Worm (Caenorhabditis elegans) whole organism, midembryonic: ENCODE measurements around the gene B0457.2.

ENCODE experiments used
- T22C8.4 ChIP-seq: fragments of 200-800 bp; sonication (Bioruptor generic); IDR thresholded peaks from 2 replicates; pipeline ENCODE4 v1.3.6; 2022; ENCODE audit warnings: missing genetic modification characterization, missing compliant biosample characterization
- cog-1 ChIP-seq: sonication (generic microtip); optimal IDR thresholded peaks from 2 replicates; lab custom pipeline; 2016; ENCODE audit warnings: missing genetic modification characterization, missing compliant biosample characterization
- flt-1 ChIP-seq: fragments of 200-800 bp; sonication (Bioruptor generic); IDR thresholded peaks from 2 replicates; pipeline ENCODE4 v1.3.6; 2022; ENCODE audit warnings: missing genetic modification characterization, missing compliant biosample characterization
- klf-2 ChIP-seq: fragments of 200-800 bp; sonication (Bioruptor generic); conservative IDR thresholded peaks from 2 replicates; pipeline ENCODE4 v1.3.6; 2022; ENCODE audit warnings: missing genetic modification reagents, missing genetic modification characterization, missing compliant biosample characterization
- med-1 ChIP-seq: sonication (generic microtip); optimal IDR thresholded peaks from 2 replicates; lab custom pipeline; 2017; ENCODE audit warnings: missing genetic modification characterization, mild to moderate bottlenecking, missing compliant biosample characterization, antibody characterized with exemption, missing genetic modification reagents; ENCODE audit not compliant: insufficient read depth
- ref-1 ChIP-seq: fragments of 200-800 bp; sonication (Bioruptor generic); conservative IDR thresholded peaks from 2 replicates; pipeline ENCODE4 v1.3.6; 2022; ENCODE audit warnings: missing genetic modification reagents, missing genetic modification characterization, missing compliant biosample characterization
- tab-1 ChIP-seq: fragments of 200-800 bp; sonication (Bioruptor generic); IDR thresholded peaks from 2 replicates; pipeline ENCODE4 v1.3.6; 2022; ENCODE audit warnings: missing genetic modification characterization, missing compliant biosample characterization
- ztf-23 ChIP-seq: fragments of 200-800 bp; sonication (Bioruptor generic); IDR thresholded peaks from 2 replicates; pipeline ENCODE4 v1.3.6; 2022; ENCODE audit warnings: missing genetic modification reagents, missing genetic modification characterization, missing compliant biosample characterization
- ztf-29 ChIP-seq: fragments of 200-800 bp; sonication (Bioruptor generic); IDR thresholded peaks from 2 replicates; pipeline ENCODE4 v1.3.6; 2022; ENCODE audit warnings: missing genetic modification reagents, missing genetic modification characterization, missing compliant biosample characterization

B0457.2 gene

ce11 chrII:8959081-8959480 lies 32.7 kb upstream of the B0457.2 start:
- TF ChIP-seq T22C8.4, result no peak
- no peak for TF ChIP-seq med-1
- no peak for TF ChIP-seq ztf-23
- no peak for TF ChIP-seq ref-1 (GFP tag; lab: Robert Waterston, UW)
- TF ChIP-seq ztf-29 (GFP tag; lab: Robert Waterston, UW), result no peak
- TF ChIP-seq flt-1 (GFP tag; lab: Robert Waterston, UW), result no peak
- no peak for TF ChIP-seq tab-1 (GFP tag; lab: Robert Waterston, UW)
- no peak for TF ChIP-seq cog-1 (tag; lab: Kevin White, UChicago)
- no peak for TF ChIP-seq klf-2 (GFP tag; lab: Robert Waterston, UW)

- no peak for TF ChIP-seq ztf-23
These were observed 30.5 kb upstream of the B0457.2 start for ce11 chrII:8956896-8957295.

ce11 chrII:8953703-8954102 lies 27.4 kb upstream of the B0457.2 start:
- TF ChIP-seq cog-1 (tag; lab: Kevin White, UChicago), result no peak
- no peak for TF ChIP-seq flt-1 (GFP tag; lab: Robert Waterston, UW)
- no peak for TF ChIP-seq ref-1 (GFP tag; lab: Robert Waterston, UW)
- TF ChIP-seq ztf-29 (GFP tag; lab: Robert Waterston, UW), result no peak
- TF ChIP-seq ztf-23, result no peak
- no peak for TF ChIP-seq klf-2 (GFP tag; lab: Robert Waterston, UW)
- TF ChIP-seq tab-1 (GFP tag; lab: Robert Waterston, UW), result no peak
- TF ChIP-seq med-1, result no peak
- no peak for TF ChIP-seq T22C8.4

ce11 chrII:8951270-8951669 lies 24.9 kb upstream of the B0457.2 start:
- TF ChIP-seq klf-2 (GFP tag; lab: Robert Waterston, UW) (no peak), T22C8.4 (no peak), ztf-29 (GFP tag; lab: Robert Waterston, UW) (no peak), ztf-23 (no peak), med-1 (no peak), cog-1 (tag; lab: Kevin White, UChicago) (no peak), flt-1 (GFP tag; lab: Robert Waterston, UW) (no peak), tab-1 (GFP tag; lab: Robert Waterston, UW) (no peak), ref-1 (GFP tag; lab: Robert Waterston, UW) (no peak)

- TF ChIP-seq tab-1 (GFP tag; lab: Robert Waterston, UW) (no peak), flt-1 (GFP tag; lab: Robert Waterston, UW) (no peak), ref-1 (GFP tag; lab: Robert Waterston, UW) (no peak), cog-1 (tag; lab: Kevin White, UChicago) (no peak), med-1 (no peak), ztf-23 (no peak), klf-2 (GFP tag; lab: Robert Waterston, UW) (no peak), ztf-29 (GFP tag; lab: Robert Waterston, UW) (no peak), T22C8.4 (no peak)
These were observed 22.3 kb upstream of the B0457.2 start for ce11 chrII:8948640-8949039.

- TF ChIP-seq ztf-29 (GFP tag; lab: Robert Waterston, UW), result no peak
- no peak for TF ChIP-seq med-1
- TF ChIP-seq klf-2 (GFP tag; lab: Robert Waterston, UW), result no peak
- no peak for TF ChIP-seq cog-1 (tag; lab: Kevin White, UChicago)
- no peak for TF ChIP-seq T22C8.4
- no peak for TF ChIP-seq tab-1 (GFP tag; lab: Robert Waterston, UW)
- TF ChIP-seq flt-1 (GFP tag; lab: Robert Waterston, UW), result no peak
- TF ChIP-seq ref-1 (GFP tag; lab: Robert Waterston, UW), result no peak
These were observed 21.0 kb upstream of the B0457.2 start, which contains the start of gene cutl-15 for ce11 chrII:8947391-8947790. Gene cutl-15, minus strand, starts transcription at chrII:8947688.

ce11 chrII:8945167-8945566 lies 18.8 kb upstream of the B0457.2 start:
- TF ChIP-seq flt-1 (GFP tag; lab: Robert Waterston, UW), result no peak
- TF ChIP-seq klf-2 (GFP tag; lab: Robert Waterston, UW), result no peak
- TF ChIP-seq tab-1 (GFP tag; lab: Robert Waterston, UW), result no peak

- TF ChIP-seq tab-1 (GFP tag; lab: Robert Waterston, UW) (no peak), ztf-29 (GFP tag; lab: Robert Waterston, UW) (no peak), flt-1 (GFP tag; lab: Robert Waterston, UW) (no peak)
These were observed 14.1 kb upstream of the B0457.2 start, which contains the start of the genes set-17 and T21B10.4 for ce11 chrII:8940362-8940940. Gene set-17, minus strand, starts transcription at chrII:8940488. Gene T21B10.4, plus strand, starts transcription at chrII:8940894.

ce11 chrII:8938907-8939622 lies 12.7 kb upstream of the B0457.2 start:
- TF ChIP-seq med-1, result no peak
- no peak for TF ChIP-seq klf-2 (GFP tag; lab: Robert Waterston, UW)
- no peak for TF ChIP-seq cog-1 (tag; lab: Kevin White, UChicago)
- no peak for TF ChIP-seq ztf-29 (GFP tag; lab: Robert Waterston, UW)
- TF ChIP-seq tab-1 (GFP tag; lab: Robert Waterston, UW), result no peak
- TF ChIP-seq T22C8.4, result no peak
- TF ChIP-seq ref-1 (GFP tag; lab: Robert Waterston, UW), result no peak
- no peak for TF ChIP-seq ztf-23
- TF ChIP-seq flt-1 (GFP tag; lab: Robert Waterston, UW), result no peak
